Worm (Caenorhabditis elegans): ENCODE data around the gene idpa-3.

Gene idpa-3

ce11 chrX:10336138-10336537 lies at the start of gene idpa-3:
idpa-3 (plus strand) TSS chrX:10336438.
- TF ChIP-seq nhr-77 (tag; optimal IDR thresholded peaks at IDR 0.05) (no peak), zag-1 (tag; optimal IDR thresholded peaks at IDR 0.05) (no peak), sea-2 (GFP tag; optimal IDR thresholded peaks at IDR 0.05) (no peak), ceh-82 (tag; optimal IDR thresholded peaks at IDR 0.05) (no peak), nhr-43 (tag; optimal IDR thresholded peaks at IDR 0.05; ENCODE audit: poor library complexity, severe bottlenecking) (no peak), pha-4 (tag; optimal IDR thresholded peaks at IDR 0.05) (no peak), ceh-28 (tag; optimal IDR thresholded peaks at IDR 0.05) (no peak)

ce11 chrX:10297410-10297809 lies 38.8 kb upstream of the idpa-3 start:
- no peak for TF ChIP-seq lin-15B (tag; optimal IDR thresholded peaks at IDR 0.05)
- no peak for TF ChIP-seq hmg-11 (tag; optimal IDR thresholded peaks at IDR 0.05)
- no peak for TF ChIP-seq R02D3.7 (tag; optimal IDR thresholded peaks at IDR 0.05)
- TF ChIP-seq ama-1 (optimal IDR thresholded peaks at IDR 0.05): no peak
- TF ChIP-seq ceh-28 (tag; optimal IDR thresholded peaks at IDR 0.05): no peak
- no peak for TF ChIP-seq egl-5 (tag; optimal IDR thresholded peaks at IDR 0.05)
- no peak for TF ChIP-seq egl-27 (tag; optimal IDR thresholded peaks at IDR 0.05)
- TF ChIP-seq eor-1 (tag; optimal IDR thresholded peaks at IDR 0.05): no peak

- TF ChIP-seq elt-1 (tag; optimal IDR thresholded peaks at IDR 0.05) (peak; percentile 91), elt-3 (tag; optimal IDR thresholded peaks at IDR 0.05) (no peak), ama-1 (optimal IDR thresholded peaks at IDR 0.05) (no peak), nhr-25 (tag; optimal IDR thresholded peaks at IDR 0.05) (peak; percentile 71), nhr-23 (tag; optimal IDR thresholded peaks at IDR 0.05) (peak; percentile 82)
Observed at ce11 chrX:10301920-10302319, 34.3 kb upstream of the idpa-3 start.

ce11 chrX:10302430-10302829 lies 33.8 kb upstream of the idpa-3 start, which contains the start of gene fip-5:
fip-5 (plus strand) TSS chrX:10302741.
- TF ChIP-seq fos-1 (tag; optimal IDR thresholded peaks at IDR 0.05): no peak
- TF ChIP-seq elt-1 (tag; optimal IDR thresholded peaks at IDR 0.05): peak; percentile 51

- peak; percentile 83 for TF ChIP-seq elt-1 (tag; optimal IDR thresholded peaks at IDR 0.05)
- no peak for TF ChIP-seq ztf-4 (tag; optimal IDR thresholded peaks at IDR 0.05)
- TF ChIP-seq R02D3.7 (tag; optimal IDR thresholded peaks at IDR 0.05): no peak
- TF ChIP-seq nhr-25 (tag; optimal IDR thresholded peaks at IDR 0.05): peak; percentile 81
- TF ChIP-seq nhr-23 (tag; optimal IDR thresholded peaks at IDR 0.05): peak; percentile 81
- no peak for TF ChIP-seq sea-2 (GFP tag; optimal IDR thresholded peaks at IDR 0.05)
- TF ChIP-seq ceh-28 (tag; optimal IDR thresholded peaks at IDR 0.05): peak; percentile 26
- TF ChIP-seq nhr-43 (tag; optimal IDR thresholded peaks at IDR 0.05; ENCODE audit: poor library complexity, severe bottlenecking): peak; percentile 32
- no peak for TF ChIP-seq egl-27 (tag; optimal IDR thresholded peaks at IDR 0.05)
- no peak for TF ChIP-seq lsy-12 (tag; optimal IDR thresholded peaks at IDR 0.05)
Observed at ce11 chrX:10304178-10304577, 32.1 kb upstream of the idpa-3 start, which contains the start of gene fipr-21. fipr-21 (plus strand) TSS chrX:10304529.

- TF ChIP-seq nhr-76 (tag; optimal IDR thresholded peaks at IDR 0.05) (no peak), nhr-25 (tag; optimal IDR thresholded peaks at IDR 0.05) (peak; percentile 56), zag-1 (tag; optimal IDR thresholded peaks at IDR 0.05) (no peak), ztf-4 (tag; optimal IDR thresholded peaks at IDR 0.05) (no peak), lin-39 (tag; optimal IDR thresholded peaks at IDR 0.05) (no peak), nhr-43 (tag; optimal IDR thresholded peaks at IDR 0.05; ENCODE audit: poor library complexity, severe bottlenecking) (peak; percentile 6), nhr-23 (tag; optimal IDR thresholded peaks at IDR 0.05) (peak; percentile 69)
Observed at ce11 chrX:10306289-10306688, 29.9 kb upstream of the idpa-3 start, which contains the start of gene cnc-8. cnc-8 (plus strand) TSS chrX:10306595.

- TF ChIP-seq ceh-82 (tag; optimal IDR thresholded peaks at IDR 0.05): no peak
- peak in 1 of 3 experiments; percentile 1 for TF ChIP-seq elt-3 (tag; optimal IDR thresholded peaks at IDR 0.05)
- peak; percentile 65 for TF ChIP-seq nhr-25 (tag; optimal IDR thresholded peaks at IDR 0.05)
Observed at ce11 chrX:10306923-10307322, 29.3 kb upstream of the idpa-3 start.

ce11 chrX:10307495-10307894 lies 28.7 kb upstream of the idpa-3 start, which contains the start of gene F41E7.7:
F41E7.7 (plus strand) TSS chrX:10307795.
- TF ChIP-seq nhr-11 (tag; optimal IDR thresholded peaks at IDR 0.05) (no peak), mml-1 (tag; optimal IDR thresholded peaks at IDR 0.05) (no peak), hmg-11 (tag; optimal IDR thresholded peaks at IDR 0.05) (no peak)
